Worm (Caenorhabditis elegans): ENCODE results near the gene col-146.

ce11 chrV:9584263-9584662 lies 45.5 kb upstream of the col-146 start:
- TF ChIP-seq pha-4 (tag; optimal IDR thresholded peaks at IDR 0.05) (no peak), ceh-30 (tag; optimal IDR thresholded peaks at IDR 0.05) (no peak), dve-1 (tag; optimal IDR thresholded peaks at IDR 0.05) (no peak), sox-2 (GFP tag; IDR thresholded peaks at IDR 0.05) (no peak)
